Fruit fly (Drosophila melanogaster) whole organism, pupa: ENCODE measurements around the gene CG13280.

Experiments used
- CG12605 ChIP-seq: fragments of 200-800 bp; sonication (Bioruptor generic); IDR thresholded peaks from 2 replicates; pipeline ENCODE4 v1.3.6; 2022; ENCODE audit warnings: missing biosample characterization, missing genetic modification characterization
- CG34367 ChIP-seq: fragments of 200-800 bp; sonication (Bioruptor generic); optimal IDR thresholded peaks from 2 replicates; lab custom pipeline; 2018; ENCODE audit warnings: missing biosample characterization, mild to moderate bottlenecking, missing genetic modification characterization
- EcR ChIP-seq: fragments of 200-800 bp; sonication (Bioruptor generic); optimal IDR thresholded peaks from 3 replicates; lab custom pipeline; 2019; ENCODE audit warnings: missing biosample characterization, missing genetic modification characterization, mild to moderate bottlenecking, moderate library complexity, missing genetic modification reagents
- Ets98B ChIP-seq: fragments of 200-800 bp; sonication (Bioruptor generic); IDR thresholded peaks from 2 replicates; pipeline ENCODE4 v1.3.6; 2022; ENCODE audit warnings: missing biosample characterization, missing genetic modification characterization
- Pif1B ChIP-seq: fragments of 200-800 bp; sonication (Bioruptor generic); optimal IDR thresholded peaks from 3 replicates; lab custom pipeline; 2016; ENCODE audit warnings: missing biosample characterization, missing genetic modification characterization

DNA sequence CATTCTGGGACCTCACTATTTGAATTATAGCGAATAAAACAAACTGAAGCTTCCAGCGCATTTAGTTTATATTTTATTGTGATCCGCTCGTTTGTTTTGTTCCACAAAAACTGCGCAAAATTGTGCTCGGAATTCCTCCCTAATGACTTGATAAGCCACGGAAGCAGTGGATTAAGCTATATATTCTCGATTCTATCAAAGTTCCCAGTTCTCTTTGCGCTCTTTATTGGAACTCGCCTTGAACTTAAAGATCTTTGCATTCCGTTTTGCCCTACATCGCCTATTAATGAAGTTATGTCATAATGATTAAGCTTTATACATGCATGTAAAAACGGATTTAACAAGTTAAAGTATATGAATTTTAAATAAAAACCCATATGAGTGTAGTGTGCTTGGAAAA, 16.3 kb upstream of the CG13280 start, which contains the start of gene Nepl9:
- TF ChIP-seq CG12605 (GFP tag; lab: Robert Waterston, UW) = no peak
- no peak for TF ChIP-seq CG34367
- TF ChIP-seq Pif1B (GFP tag; lab: Kevin White, UChicago) = no peak
- TF ChIP-seq EcR (GFP tag; lab: Kevin White, UChicago) = no peak
- no peak for TF ChIP-seq Ets98B (GFP tag; lab: Robert Waterston, UW)
